Worm (Caenorhabditis elegans) whole organism, mixed stage, embryonic: ENCODE data around the gene zyg-12.

ENCODE experiments used
- lsy-2 ChIP-seq: fragments of 150-350 bp; optimal IDR thresholded peaks from 2 replicates; lab custom pipeline; 2014; ENCODE audit warnings: missing biosample characterization, missing genetic modification characterization
- nhr-12 ChIP-seq: fragments of 150-350 bp; optimal IDR thresholded peaks from 2 replicates; lab custom pipeline; 2014; ENCODE audit warnings: missing biosample characterization, missing genetic modification characterization
- pha-4 ChIP-seq: fragments of 150-350 bp; optimal IDR thresholded peaks from 2 replicates; lab custom pipeline; 2018; ENCODE audit warnings: missing biosample characterization, missing genetic modification reagents, missing genetic modification characterization
- ztf-11 ChIP-seq: fragments of 150-350 bp; optimal IDR thresholded peaks from 2 replicates; lab custom pipeline; 2014; ENCODE audit warnings: missing biosample characterization, missing genetic modification characterization

DNA sequence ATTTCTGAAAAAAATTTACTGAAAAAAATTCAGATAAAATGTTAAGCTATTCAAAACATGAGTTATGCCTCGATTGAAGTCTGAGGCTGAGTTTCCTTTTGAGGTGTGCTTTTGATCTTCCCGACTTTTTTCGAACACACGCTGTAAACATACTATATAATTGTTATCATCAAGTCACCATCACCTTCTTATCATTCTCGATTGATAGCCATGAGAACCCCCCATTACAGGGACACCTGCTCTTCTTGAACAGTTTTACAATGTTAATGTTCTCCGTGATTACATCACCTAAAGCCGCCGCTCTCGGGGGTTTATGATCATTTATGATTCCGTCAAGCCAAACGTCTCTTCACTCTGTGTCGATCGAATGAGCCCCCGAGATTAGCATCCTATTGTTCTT is 34.5 kb downstream of the zyg-12 start:
- no peak for TF ChIP-seq pha-4 (tag; lab: Kevin White, UChicago)
- TF ChIP-seq lsy-2 (tag; lab: Kevin White, UChicago): no peak
- no peak for TF ChIP-seq nhr-12 (tag; lab: Kevin White, UChicago)
- TF ChIP-seq ztf-11 (tag; lab: Kevin White, UChicago): no peak
